Worm (Caenorhabditis elegans): Measurements from ENCODE around the gene srt-22.
"Not testable (repeated sequence)": the region's sequence is repeated elsewhere in the genome, so short reads cannot be mapped to it uniquely, and the experiment has no call there.

ce11 chrV:15321912-15322311 is 6.2 kb upstream of the srt-22 start:
- not testable (repeated sequence) for TF ChIP-seq unc-62 (GFP tag; optimal IDR thresholded peaks at IDR 0.05 in 1 of 2); unc-62 (tag; optimal IDR thresholded peaks at IDR 0.05); daf-8 (GFP tag; IDR thresholded peaks at IDR 0.05); nhr-76 (tag; optimal IDR thresholded peaks at IDR 0.05); ZK337.2 (GFP tag; IDR thresholded peaks at IDR 0.05); nhr-102 (tag; optimal IDR thresholded peaks at IDR 0.05)
